Fruit fly (Drosophila melanogaster) whole organism, embryonic: ENCODE measurements around the gene Gsc.

Experiments
- CG10274 ChIP-seq: fragments of 200-800 bp; sonication (Bioruptor generic); optimal IDR thresholded peaks from 3 replicates; lab custom pipeline; 2017; ENCODE audit warnings: missing biosample characterization, mild to moderate bottlenecking, missing genetic modification characterization
- CG11504 ChIP-seq: fragments of 200-800 bp; sonication (Bioruptor generic); optimal IDR thresholded peaks from 3 replicates; lab custom pipeline; 2019; ENCODE audit warnings: missing biosample characterization, mild to moderate bottlenecking, missing genetic modification characterization, moderate library complexity
- CG12219 ChIP-seq: fragments of 200-800 bp; sonication (Bioruptor generic); optimal IDR thresholded peaks from 3 replicates; lab custom pipeline; 2018; ENCODE audit warnings: missing biosample characterization, mild to moderate bottlenecking, missing genetic modification characterization
- CG12391 ChIP-seq: fragments of 200-800 bp; sonication (Bioruptor generic); optimal IDR thresholded peaks from 3 replicates; lab custom pipeline; 2018; ENCODE audit warnings: missing biosample characterization, mild to moderate bottlenecking, missing genetic modification characterization, moderate library complexity
- CG13287 ChIP-seq: fragments of 200-800 bp; sonication (Bioruptor generic); IDR thresholded peaks from 2 replicates; pipeline ENCODE4 v1.3.6; 2022; ENCODE audit warnings: missing biosample characterization, missing genetic modification characterization; ENCODE audit not compliant: partially characterized antibody
- CG14667 ChIP-seq: fragments of 200-800 bp; sonication (Bioruptor generic); IDR thresholded peaks from 2 replicates; pipeline ENCODE4 v1.3.6; 2022; ENCODE audit warnings: missing biosample characterization, missing genetic modification characterization
- CG16815 ChIP-seq: fragments of 200-800 bp; sonication (Bioruptor generic); optimal IDR thresholded peaks from 3 replicates; lab custom pipeline; 2017; ENCODE audit warnings: missing biosample characterization, mild to moderate bottlenecking, missing genetic modification characterization
- CG17361 ChIP-seq: fragments of 200-800 bp; sonication (Bioruptor generic); IDR thresholded peaks from 3 replicates; pipeline ENCODE4 v1.3.6; 2022; ENCODE audit warnings: missing biosample characterization, missing genetic modification characterization
- CG17912 ChIP-seq: fragments of 200-800 bp; sonication (Bioruptor generic); optimal IDR thresholded peaks from 2 replicates; lab custom pipeline; 2018; ENCODE audit warnings: missing biosample characterization, mild to moderate bottlenecking, missing genetic modification characterization
- CG2120 ChIP-seq: fragments of 200-800 bp; sonication (Bioruptor generic); optimal IDR thresholded peaks from 3 replicates; lab custom pipeline; 2016; ENCODE audit warnings: missing biosample characterization, missing genetic modification characterization
- CG30020 ChIP-seq: fragments of 200-800 bp; optimal IDR thresholded peaks from 2 replicates; lab custom pipeline; 2019; ENCODE audit warnings: missing biosample characterization, mild to moderate bottlenecking, missing genetic modification characterization, moderate library complexity
- CG3995 ChIP-seq: fragments of 200-800 bp; sonication (Bioruptor generic); optimal IDR thresholded peaks from 3 replicates; lab custom pipeline; 2016; ENCODE audit warnings: missing biosample characterization, missing genetic modification characterization
- CG4328 ChIP-seq: fragments of 200-800 bp; sonication (Bioruptor generic); optimal IDR thresholded peaks from 3 replicates; lab custom pipeline; 2017; ENCODE audit warnings: missing biosample characterization, missing genetic modification reagents, missing genetic modification characterization
- CG6654 ChIP-seq: fragments of 200-800 bp; sonication (Bioruptor generic); optimal IDR thresholded peaks from 2 replicates; lab custom pipeline; 2017; ENCODE audit warnings: missing biosample characterization, mild to moderate bottlenecking, missing genetic modification characterization
- CG7271 ChIP-seq: fragments of 200-800 bp; sonication (Bioruptor generic); optimal IDR thresholded peaks from 2 replicates; lab custom pipeline; 2018; ENCODE audit warnings: missing biosample characterization, mild to moderate bottlenecking, missing genetic modification characterization, moderate library complexity
- CG7372 ChIP-seq: fragments of 200-800 bp; sonication (Bioruptor generic); IDR thresholded peaks from 2 replicates; pipeline ENCODE4 v1.3.6; 2022; ENCODE audit warnings: missing biosample characterization, missing genetic modification characterization
- CG7786 ChIP-seq: fragments of 200-800 bp; sonication (Bioruptor generic); optimal IDR thresholded peaks from 2 replicates; lab custom pipeline; 2016; ENCODE audit warnings: missing biosample characterization, missing genetic modification characterization
- CG9797 ChIP-seq: fragments of 200-800 bp; sonication (Bioruptor generic); optimal IDR thresholded peaks from 3 replicates; lab custom pipeline; 2018; ENCODE audit warnings: missing biosample characterization, mild to moderate bottlenecking, missing genetic modification characterization
- CrebB ChIP-seq: fragments of 200-800 bp; sonication (Bioruptor generic); optimal IDR thresholded peaks from 3 replicates; lab custom pipeline; 2018; ENCODE audit warnings: missing biosample characterization, mild to moderate bottlenecking, missing genetic modification characterization
- E2f2 ChIP-seq: fragments of 200-800 bp; sonication (Bioruptor generic); IDR thresholded peaks from 2 replicates; pipeline ENCODE4 v1.3.6; 2022; ENCODE audit warnings: missing biosample characterization, missing genetic modification characterization
- Eip74EF ChIP-seq, 2 experiments: fragments of 200-800 bp in 1 of 2; fragments of >200 bp in 1 of 2; sonication (Bioruptor generic) in 1 of 2; optimal IDR thresholded peaks; 2 replicates each; lab custom pipeline; 2017 to 2019; ENCODE audit warnings: missing biosample characterization in 2 of 2, missing genetic modification characterization in 2 of 2, mild to moderate bottlenecking in 1 of 2, moderate library complexity in 1 of 2
- Fer1 ChIP-seq: fragments of 200-800 bp; sonication (Bioruptor generic); optimal IDR thresholded peaks from 2 replicates; lab custom pipeline; 2017; ENCODE audit warnings: missing biosample characterization, mild to moderate bottlenecking, missing genetic modification characterization
- GATAe ChIP-seq: fragments of 200-800 bp; sonication (Bioruptor generic); conservative IDR thresholded peaks from 2 replicates; pipeline ENCODE4 v1.3.6; 2022; ENCODE audit warnings: missing biosample characterization, missing genetic modification characterization
- Gsc ChIP-seq: fragments of 200-800 bp; sonication (Bioruptor generic); IDR thresholded peaks from 2 replicates; pipeline ENCODE4 v1.3.6; 2022; ENCODE audit warnings: missing biosample characterization, missing genetic modification characterization
- Hsf ChIP-seq: fragments of 200-800 bp; sonication (Bioruptor generic); optimal IDR thresholded peaks from 3 replicates; lab custom pipeline; 2016; ENCODE audit warnings: missing biosample characterization, missing genetic modification characterization
- Max ChIP-seq: fragments of 200-800 bp; sonication (Bioruptor generic); optimal IDR thresholded peaks from 2 replicates; lab custom pipeline; 2016; ENCODE audit warnings: missing biosample characterization, mild to moderate bottlenecking, missing genetic modification characterization
- Med ChIP-seq: fragments of 200-800 bp; sonication (Bioruptor generic); peaks from one replicate; lab custom pipeline; 2016; ENCODE audit warnings: missing biosample characterization, missing genetic modification characterization, mild to moderate bottlenecking, inconsistent platforms, moderate library complexity
- Ravus ChIP-seq: fragments of 200-800 bp; sonication (Bioruptor generic); IDR thresholded peaks from 2 replicates; pipeline ENCODE4 v1.3.6; 2022; ENCODE audit warnings: missing biosample characterization, missing genetic modification characterization
- Scr ChIP-seq: fragments of 200-800 bp; sonication (Bioruptor generic); IDR thresholded peaks from 2 replicates; pipeline ENCODE4 v1.3.6; 2022; ENCODE audit warnings: missing biosample characterization, missing genetic modification characterization; ENCODE audit not compliant: partially characterized antibody
- Sox100B ChIP-seq: fragments of 200-800 bp; sonication (Bioruptor generic); optimal IDR thresholded peaks from 3 replicates; lab custom pipeline; 2018; ENCODE audit warnings: missing biosample characterization, mild to moderate bottlenecking, missing genetic modification characterization
- bigmax ChIP-seq: fragments of 200-800 bp; sonication (Bioruptor generic); optimal IDR thresholded peaks from 2 replicates; lab custom pipeline; 2018; ENCODE audit warnings: missing biosample characterization, mild to moderate bottlenecking, missing genetic modification characterization
- br ChIP-seq: fragments of >200 bp; optimal IDR thresholded peaks from 2 replicates; lab custom pipeline; 2017
- bsh ChIP-seq, 2 experiments: fragments of 200-800 bp; sonication (Bioruptor generic); optimal IDR thresholded peaks; 2 replicates each; lab custom pipeline; 2017 to 2018; ENCODE audit warnings: mild to moderate bottlenecking in 2 of 2, missing biosample characterization in 2 of 2, missing genetic modification characterization in 2 of 2, moderate library complexity in 1 of 2
- cas ChIP-seq: fragments of 200-800 bp; sonication (Bioruptor generic); IDR thresholded peaks from 2 replicates; pipeline ENCODE4 v1.3.6; 2022; ENCODE audit warnings: missing biosample characterization, missing genetic modification characterization
- chif ChIP-seq, 2 experiments: fragments of 200-800 bp; sonication (Bioruptor generic); optimal IDR thresholded peaks; 3 replicates each; lab custom pipeline; 2016; ENCODE audit warnings: missing biosample characterization in 2 of 2, missing genetic modification characterization in 2 of 2
- chm ChIP-seq: fragments of 200-800 bp; sonication (Bioruptor generic); IDR thresholded peaks from 2 replicates; pipeline ENCODE4 v1.3.6; 2022; ENCODE audit warnings: missing biosample characterization, missing genetic modification characterization
- dpn ChIP-seq, 2 experiments: fragments of 200-800 bp; sonication (Bioruptor generic); optimal IDR thresholded peaks; 3 replicates each; lab custom pipeline; 2016; ENCODE audit warnings: missing biosample characterization in 2 of 2, missing genetic modification characterization in 2 of 2
- fd64A ChIP-seq: fragments of 200-800 bp; sonication (Bioruptor generic); optimal IDR thresholded peaks from 3 replicates; lab custom pipeline; 2018; ENCODE audit warnings: missing biosample characterization, mild to moderate bottlenecking, missing genetic modification characterization
- jigr1 ChIP-seq: fragments of 200-800 bp; sonication (Bioruptor generic); IDR thresholded peaks from 3 replicates; pipeline ENCODE4 v1.3.6; 2022; ENCODE audit warnings: missing biosample characterization, missing genetic modification characterization
- jumu ChIP-seq: fragments of 200-800 bp; sonication (Bioruptor generic); optimal IDR thresholded peaks from 3 replicates; lab custom pipeline; 2016; ENCODE audit warnings: missing biosample characterization, missing genetic modification characterization
- kni ChIP-seq: fragments of 200-800 bp; sonication (Bioruptor generic); optimal IDR thresholded peaks from 3 replicates; lab custom pipeline; 2017; ENCODE audit warnings: mild to moderate bottlenecking, missing biosample characterization, missing genetic modification reagents, missing genetic modification characterization
- mld ChIP-seq: fragments of 200-800 bp; sonication (Bioruptor generic); IDR thresholded peaks from 3 replicates; pipeline ENCODE4 v1.3.6; 2022; ENCODE audit warnings: missing biosample characterization, missing genetic modification characterization; ENCODE audit not compliant: partially characterized antibody
- nerfin-1 ChIP-seq: fragments of 200-800 bp; sonication (Bioruptor generic); optimal IDR thresholded peaks from 3 replicates; lab custom pipeline; 2019; ENCODE audit warnings: missing biosample characterization, mild to moderate bottlenecking, missing genetic modification characterization, moderate library complexity
- oc ChIP-seq: fragments of 200-800 bp; sonication (Bioruptor generic); optimal IDR thresholded peaks from 2 replicates; lab custom pipeline; 2018; ENCODE audit warnings: missing biosample characterization, mild to moderate bottlenecking, missing genetic modification characterization, moderate library complexity
- run ChIP-seq: fragments of 200-800 bp; sonication (Bioruptor generic); optimal IDR thresholded peaks from 3 replicates; lab custom pipeline; 2018; ENCODE audit warnings: missing biosample characterization, mild to moderate bottlenecking, missing genetic modification characterization
- slbo ChIP-seq: fragments of 200-800 bp; sonication (Bioruptor generic); IDR thresholded peaks from 2 replicates; pipeline ENCODE4 v1.3.6; 2022; ENCODE audit warnings: missing biosample characterization, missing genetic modification characterization
- slp2 ChIP-seq: fragments of 200-800 bp; sonication (Bioruptor generic); optimal IDR thresholded peaks from 2 replicates; lab custom pipeline; 2016; ENCODE audit warnings: missing biosample characterization, missing genetic modification characterization
- trem ChIP-seq: fragments of 200-800 bp; optimal IDR thresholded peaks from 3 replicates; lab custom pipeline; 2019; ENCODE audit warnings: missing biosample characterization, mild to moderate bottlenecking, missing genetic modification characterization, moderate library complexity
- zen2 ChIP-seq: fragments of 200-800 bp; sonication (Bioruptor generic); IDR thresholded peaks from 3 replicates; pipeline ENCODE4 v1.3.6; 2022; ENCODE audit warnings: missing biosample characterization, missing genetic modification characterization; ENCODE audit not compliant: partially characterized antibody
- zfh2 ChIP-seq: fragments of 200-800 bp; sonication (Bioruptor generic); optimal IDR thresholded peaks from 2 replicates; lab custom pipeline; 2016; ENCODE audit warnings: missing biosample characterization, missing genetic modification characterization

Gene Gsc

dm6 chr2L:540572-541210, 53.8 kb downstream of the Gsc start (continued):
- no peak for TF ChIP-seq br (lab: Kevin White, UChicago)
- peak in 1 of 2 experiments; percentile 2 for TF ChIP-seq dpn (GFP tag; optimal IDR thresholded peaks at IDR 0.05; lab: Kevin White, UChicago)
- TF ChIP-seq CG30020 = no peak
- TF ChIP-seq zen2 (GFP tag; lab: Robert Waterston, UW) = peak; percentile 75; the same call in 2 of the 3 replicates
- no peak for TF ChIP-seq zfh2
- TF ChIP-seq jigr1 (GFP tag; lab: Robert Waterston, UW) = no peak
- no peak for TF ChIP-seq chm (GFP tag; lab: Robert Waterston, UW)
- no peak for TF ChIP-seq Hsf
- TF ChIP-seq Eip74EF (GFP tag; optimal IDR thresholded peaks at IDR 0.05; lab: Kevin White, UChicago) = peak in 1 of 2 experiments; percentile 54
- peak in 1 of 2 experiments; percentile 11 for TF ChIP-seq chif (GFP tag; optimal IDR thresholded peaks at IDR 0.05; lab: Kevin White, UChicago)
- TF ChIP-seq CG2120 (GFP tag; lab: Kevin White, UChicago) = no peak
- peak; percentile 35 for TF ChIP-seq CG12391 (tag; lab: Kevin White, UChicago)
- peak; percentile 19 for TF ChIP-seq CG4328 (GFP tag; lab: Kevin White, UChicago)
- peak; percentile 63 for TF ChIP-seq Scr
- peak; percentile 45 for TF ChIP-seq run (tag; lab: Kevin White, UChicago)
- no peak for TF ChIP-seq CG14667 (GFP tag; lab: Robert Waterston, UW)
- TF ChIP-seq kni (GFP tag; lab: Kevin White, UChicago) = peak; percentile 100
- no peak for TF ChIP-seq CG3995 (GFP tag; lab: Kevin White, UChicago)
- TF ChIP-seq CG9797 (GFP tag; lab: Kevin White, UChicago) = peak; percentile 85
- TF ChIP-seq fd64A (GFP tag; lab: Kevin White, UChicago) = no peak
- TF ChIP-seq cas (GFP tag; lab: Robert Waterston, UW) = no peak
- no peak for TF ChIP-seq Max (GFP tag; lab: Kevin White, UChicago)
- peak; percentile 29 for TF ChIP-seq CG11504 (tag; lab: Kevin White, UChicago)
- TF ChIP-seq Sox100B = no peak
- no peak for TF ChIP-seq CG7372
- peak; percentile 58 for TF ChIP-seq trem (tag; lab: Kevin White, UChicago)
- peak; percentile 77 for TF ChIP-seq CG17912 (GFP tag; lab: Kevin White, UChicago)
- TF ChIP-seq CG12219 (GFP tag; lab: Kevin White, UChicago) = peak; percentile 30
- TF ChIP-seq CG10274 (GFP tag; lab: Kevin White, UChicago) = no peak
- TF ChIP-seq Ravus (GFP tag; lab: Robert Waterston, UW) = no peak
- peak; percentile 88 for TF ChIP-seq Med (GFP tag; lab: Kevin White, UChicago)
- TF ChIP-seq CG17361 = peak; percentile 47; the same call in 2 of the 3 replicates
- no peak for TF ChIP-seq slp2
- TF ChIP-seq jumu (GFP tag; lab: Kevin White, UChicago) = peak; percentile 3
- TF ChIP-seq GATAe (GFP tag; lab: Robert Waterston, UW) = no peak
- no peak for TF ChIP-seq Gsc
- peak; percentile 74 for TF ChIP-seq CG13287 (GFP tag; lab: Robert Waterston, UW)
- no peak; the same call in 1 of the 2 replicates for TF ChIP-seq slbo (GFP tag; lab: Robert Waterston, UW)
- no peak for TF ChIP-seq bsh (GFP tag; optimal IDR thresholded peaks at IDR 0.05; lab: Kevin White, UChicago)
- no peak for TF ChIP-seq CG16815 (GFP tag; lab: Kevin White, UChicago)
- peak; percentile 74 for TF ChIP-seq E2f2 (GFP tag; lab: Robert Waterston, UW)
- peak; percentile 42 for TF ChIP-seq CrebB
- peak; percentile 6 for TF ChIP-seq Fer1
- TF ChIP-seq nerfin-1 (tag; lab: Kevin White, UChicago) = peak; percentile 58
- TF ChIP-seq oc (tag; lab: Kevin White, UChicago) = peak; percentile 36
- peak; percentile 66; the same call in 1 of the 3 replicates for TF ChIP-seq mld (GFP tag; lab: Robert Waterston, UW)
- no peak for TF ChIP-seq bigmax (GFP tag; lab: Kevin White, UChicago)
- TF ChIP-seq CG6654 = no peak
- TF ChIP-seq CG7271 (tag; lab: Kevin White, UChicago) = no peak
- no peak for TF ChIP-seq CG7786 (GFP tag; lab: Kevin White, UChicago)
